Fruit fly (Drosophila melanogaster) whole organism, wandering third instar larva: ENCODE measurements around the gene CG14212.

Experiments
- Abd-B ChIP-seq: fragments of >200 bp; optimal IDR thresholded peaks from 2 replicates; lab custom pipeline; 2017; ENCODE audit warnings: missing biosample characterization, missing genetic modification characterization
- CG32264 ChIP-seq: fragments of 200-800 bp; sonication (Bioruptor generic); optimal IDR thresholded peaks from 2 replicates; lab custom pipeline; 2016; ENCODE audit warnings: missing biosample characterization, missing genetic modification characterization
- CG9705 ChIP-seq: fragments of 200-800 bp; sonication (Bioruptor generic); optimal IDR thresholded peaks from 2 replicates; lab custom pipeline; 2018; ENCODE audit warnings: missing biosample characterization, mild to moderate bottlenecking, missing genetic modification characterization
- CrebA ChIP-seq: fragments of 200-800 bp; sonication (Bioruptor generic); optimal IDR thresholded peaks from 2 replicates; lab custom pipeline; 2016; ENCODE audit warnings: missing biosample characterization, mild to moderate bottlenecking, missing genetic modification characterization, borderline replicate concordance
- Dfd ChIP-seq: fragments of >200 bp; optimal IDR thresholded peaks from 2 replicates; lab custom pipeline; 2017; ENCODE audit warnings: missing biosample characterization, missing genetic modification characterization
- Dif ChIP-seq: fragments of 200-275, 200-300 bp; sonication (Bioruptor generic); optimal IDR thresholded peaks from 2 replicates; lab custom pipeline; 2018; ENCODE audit warnings: missing biosample characterization, missing genetic modification characterization; ENCODE audit not compliant: partially characterized antibody
- HLH106 ChIP-seq: fragments of 200-800 bp; optimal IDR thresholded peaks from 3 replicates; lab custom pipeline; 2019; ENCODE audit warnings: missing biosample characterization, mild to moderate bottlenecking, missing genetic modification characterization, moderate library complexity
- Hnf4 ChIP-seq: fragments of 200-800 bp; sonication (Bioruptor generic); optimal IDR thresholded peaks from 2 replicates; lab custom pipeline; 2016; ENCODE audit warnings: missing biosample characterization, mild to moderate bottlenecking, missing genetic modification characterization
- Hr78 ChIP-seq: fragments of >200 bp; optimal IDR thresholded peaks from 2 replicates; lab custom pipeline; 2017; ENCODE audit warnings: missing biosample characterization, missing genetic modification characterization
- Hr83 ChIP-seq: fragments of 200-300 bp; sonication (Bioruptor generic); optimal IDR thresholded peaks from 2 replicates; lab custom pipeline; 2016; ENCODE audit warnings: missing biosample characterization, mild to moderate bottlenecking, missing genetic modification characterization, moderate library complexity; ENCODE audit not compliant: poor library complexity, severe bottlenecking
- Jra ChIP-seq: sonication (Bioruptor generic); optimal IDR thresholded peaks from 2 replicates; lab custom pipeline; 2016; ENCODE audit warnings: missing biosample characterization, missing genetic modification characterization
- Myc ChIP-seq: fragments of >200 bp; optimal IDR thresholded peaks from 2 replicates; lab custom pipeline; 2017
- N ChIP-seq: fragments of >200 bp; optimal IDR thresholded peaks from 2 replicates; lab custom pipeline; 2018; ENCODE audit warnings: missing biosample characterization, missing external identifiers, missing genetic modification characterization
- Rel ChIP-seq, 2 experiments: fragments of 200-800 bp; sonication (Bioruptor generic) in 1 of 2; optimal IDR thresholded peaks; 2 replicates in 1 of 2; 3 replicates in 1 of 2; lab custom pipeline; 2016 to 2019; ENCODE audit warnings: mild to moderate bottlenecking in 2 of 2, missing biosample characterization in 2 of 2, missing genetic modification characterization in 2 of 2, moderate library complexity in 1 of 2
- Sp1 ChIP-seq: fragments of 200-800 bp; sonication (Bioruptor generic); optimal IDR thresholded peaks from 3 replicates; lab custom pipeline; 2019; ENCODE audit warnings: missing biosample characterization, mild to moderate bottlenecking, missing genetic modification characterization, moderate library complexity
- Vsx2 ChIP-seq: fragments of 200-300, 225-300 bp; sonication (Bioruptor generic); optimal IDR thresholded peaks from 2 replicates; lab custom pipeline; 2018; ENCODE audit warnings: missing biosample characterization, missing genetic modification characterization; ENCODE audit not compliant: partially characterized antibody
- br ChIP-seq: fragments of 200-800 bp; sonication (Bioruptor generic); optimal IDR thresholded peaks from 2 replicates; lab custom pipeline; 2016; ENCODE audit warnings: missing biosample characterization, missing genetic modification characterization
- brk ChIP-seq: fragments of 200-800 bp; sonication (Bioruptor generic); optimal IDR thresholded peaks from 2 replicates; lab custom pipeline; 2016; ENCODE audit warnings: missing biosample characterization, mild to moderate bottlenecking, missing genetic modification characterization
- dl ChIP-seq, 2 experiments: fragments of 175-275, 200-275 bp in 1 of 2; fragments of 200-275 bp in 1 of 2; sonication (Bioruptor generic); optimal IDR thresholded peaks; lab custom pipeline; 2018; ENCODE audit warnings: mild to moderate bottlenecking in 2 of 2, missing biosample characterization in 2 of 2, missing genetic modification characterization in 2 of 2, moderate library complexity in 2 of 2; ENCODE audit not compliant: partially characterized antibody in 2 of 2, insufficient read depth in 1 of 2
- dmrt93B ChIP-seq: fragments of 200-800 bp; sonication (Bioruptor generic); optimal IDR thresholded peaks from 2 replicates; lab custom pipeline; 2018; ENCODE audit warnings: missing biosample characterization, mild to moderate bottlenecking, missing genetic modification characterization
- dsf ChIP-seq: sonication (Bioruptor generic); optimal IDR thresholded peaks from 2 replicates; lab custom pipeline; 2016; ENCODE audit warnings: missing biosample characterization, missing genetic modification characterization, borderline replicate concordance
- ey ChIP-seq: fragments of 200-800 bp; sonication (Bioruptor generic); optimal IDR thresholded peaks from 2 replicates; lab custom pipeline; 2016; ENCODE audit warnings: missing biosample characterization, missing genetic modification characterization
- foxo ChIP-seq, 2 experiments: fragments of 200-800 bp; sonication (Bioruptor generic); optimal IDR thresholded peaks; 2 replicates in 1 of 2; 3 replicates in 1 of 2; lab custom pipeline; 2016 to 2017; ENCODE audit warnings: missing biosample characterization in 2 of 2, missing genetic modification characterization in 2 of 2
- fru ChIP-seq: fragments of 200-800 bp; sonication (Bioruptor generic); optimal IDR thresholded peaks from 3 replicates; lab custom pipeline; 2016; ENCODE audit warnings: missing biosample characterization, mild to moderate bottlenecking, missing genetic modification characterization
- h ChIP-seq: fragments of 200-800 bp; sonication (Bioruptor generic); optimal IDR thresholded peaks from 3 replicates; lab custom pipeline; 2016; ENCODE audit warnings: missing biosample characterization, mild to moderate bottlenecking, missing genetic modification characterization
- jim ChIP-seq: fragments of 175-275, 200-325 bp; sonication (Bioruptor generic); optimal IDR thresholded peaks from 2 replicates; lab custom pipeline; 2016; ENCODE audit warnings: missing biosample characterization, mild to moderate bottlenecking, missing genetic modification characterization
- lola ChIP-seq: fragments of >200 bp; optimal IDR thresholded peaks from 2 replicates; lab custom pipeline; 2017; ENCODE audit warnings: missing biosample characterization, missing genetic modification characterization
- pan ChIP-seq: fragments of >200 bp; optimal IDR thresholded peaks from 2 replicates; lab custom pipeline; 2017
- psq ChIP-seq: fragments of 200-800 bp; sonication (Bioruptor generic); optimal IDR thresholded peaks from 3 replicates; lab custom pipeline; 2017; ENCODE audit warnings: missing biosample characterization, mild to moderate bottlenecking, missing genetic modification characterization, moderate library complexity
- sage ChIP-seq: fragments of 200-800 bp; sonication (Bioruptor generic); optimal IDR thresholded peaks from 2 replicates; lab custom pipeline; 2016; ENCODE audit warnings: missing biosample characterization, mild to moderate bottlenecking, missing genetic modification characterization
- sv ChIP-seq: fragments of 200-800 bp; sonication (Bioruptor generic); optimal IDR thresholded peaks from 3 replicates; lab custom pipeline; 2016; ENCODE audit warnings: missing biosample characterization, missing genetic modification characterization
- tai ChIP-seq: sonication (Bioruptor generic); optimal IDR thresholded peaks from 2 replicates; lab custom pipeline; 2016; ENCODE audit warnings: missing biosample characterization, missing genetic modification characterization
- usp ChIP-seq: fragments of >200 bp; optimal IDR thresholded peaks from 2 replicates; lab custom pipeline; 2017; ENCODE audit warnings: missing biosample characterization, missing genetic modification characterization
- woc ChIP-seq: sonication (Bioruptor generic); optimal IDR thresholded peaks from 2 replicates; lab custom pipeline; 2016; ENCODE audit warnings: missing biosample characterization, mild to moderate bottlenecking, missing genetic modification characterization

The CG14212 gene

dm6 chrX:19597684-19598363, 27.7 kb upstream of the CG14212 start, which contains the start of gene RpS10b (continued):
- TF ChIP-seq psq (GFP tag; lab: Kevin White, UChicago) (peak; percentile 66), Hr78 (GFP tag; lab: Kevin White, UChicago) (no peak), br (GFP tag; lab: Kevin White, UChicago) (peak; percentile 86), jim (GFP tag; lab: Kevin White, UChicago) (no peak), Jra (GFP tag; lab: Kevin White, UChicago) (peak; percentile 63), woc (GFP tag; lab: Kevin White, UChicago) (peak; percentile 61), CG9705 (GFP tag; lab: Kevin White, UChicago) (peak; percentile 92), foxo (GFP tag; optimal IDR thresholded peaks at IDR 0.05; lab: Kevin White, UChicago) (peak in 1 of 2 experiments; percentile 49), CrebA (GFP tag; lab: Kevin White, UChicago) (no peak)

DNA sequence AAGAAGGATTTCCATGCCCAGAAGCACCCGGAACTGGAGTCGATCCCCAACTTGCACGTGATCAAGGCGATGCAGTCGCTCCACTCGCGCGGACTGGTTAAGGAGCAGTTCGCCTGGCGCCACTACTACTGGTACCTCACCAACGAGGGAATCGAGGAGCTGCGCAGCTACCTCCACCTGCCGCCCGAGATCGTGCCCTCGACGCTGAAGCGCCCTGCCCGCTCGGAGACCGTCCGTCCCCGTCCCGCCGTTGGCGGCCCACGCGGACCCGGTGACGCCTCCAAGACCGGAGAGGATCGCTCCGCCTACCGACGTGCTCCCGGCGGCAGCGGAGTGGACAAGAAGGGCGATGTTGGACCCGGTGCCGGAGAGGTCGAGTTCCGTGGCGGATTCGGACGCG, 27.0 kb upstream of the CG14212 start:
- TF ChIP-seq Hnf4 (GFP tag; lab: Kevin White, UChicago) (no peak), brk (GFP tag; lab: Kevin White, UChicago) (no peak), Dfd (GFP tag; lab: Kevin White, UChicago) (peak; percentile 87), fru (GFP tag; lab: Kevin White, UChicago) (no peak)

DNA sequence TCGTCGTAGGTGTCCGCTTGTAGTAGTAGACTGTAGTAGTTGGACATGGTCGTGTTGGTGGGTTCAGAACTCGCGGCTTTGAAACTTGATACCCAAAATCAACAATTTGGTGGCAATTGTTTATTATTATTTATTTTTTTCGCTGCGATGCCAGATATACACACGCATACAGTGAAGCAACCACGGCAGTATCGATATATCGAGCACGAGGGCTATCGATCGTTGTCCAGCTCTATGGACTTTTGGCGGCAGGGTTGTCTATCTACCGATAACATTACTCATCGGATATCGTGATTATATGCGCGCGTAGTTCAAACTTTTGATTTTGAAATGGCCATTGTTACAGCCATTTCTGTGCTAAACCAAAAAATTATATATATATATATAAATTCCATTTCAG, 23.9 kb upstream of the CG14212 start, which contains the start of gene CG14220:
Gene CG14220, minus strand, starts transcription at position 208 of the 400 bp plus-strand sequence.
- TF ChIP-seq Hnf4 (GFP tag; lab: Kevin White, UChicago) = peak; percentile 22
- TF ChIP-seq jim (GFP tag; lab: Kevin White, UChicago) = no peak
- no peak for TF ChIP-seq lola (GFP tag; lab: Kevin White, UChicago)
- no peak for TF ChIP-seq Myc (lab: Kevin White, UChicago)
- TF ChIP-seq HLH106 = peak; percentile 6
- TF ChIP-seq Jra (GFP tag; lab: Kevin White, UChicago) = no peak
- no peak for TF ChIP-seq tai (GFP tag; lab: Kevin White, UChicago)
- no peak for TF ChIP-seq usp (GFP tag; lab: Kevin White, UChicago)
- no peak for TF ChIP-seq Rel (GFP tag; optimal IDR thresholded peaks at IDR 0.05; lab: Kevin White, UChicago)
- TF ChIP-seq Rel (tag; optimal IDR thresholded peaks at IDR 0.05; lab: Kevin White, UChicago) = peak; percentile 46
- peak; percentile 8 for TF ChIP-seq Dif (GFP tag; lab: Kevin White, UChicago)
- TF ChIP-seq CG32264 (GFP tag; lab: Kevin White, UChicago) = no peak
- TF ChIP-seq sv (GFP tag; lab: Kevin White, UChicago) = no peak
- TF ChIP-seq woc (GFP tag; lab: Kevin White, UChicago) = no peak
- TF ChIP-seq Dfd (GFP tag; lab: Kevin White, UChicago) = no peak
- peak; percentile 67 for TF ChIP-seq Hr83 (GFP tag; lab: Kevin White, UChicago)
- peak; percentile 15 for TF ChIP-seq Sp1 (GFP tag; lab: Kevin White, UChicago)
- TF ChIP-seq h (GFP tag; lab: Kevin White, UChicago) = peak; percentile 22

DNA sequence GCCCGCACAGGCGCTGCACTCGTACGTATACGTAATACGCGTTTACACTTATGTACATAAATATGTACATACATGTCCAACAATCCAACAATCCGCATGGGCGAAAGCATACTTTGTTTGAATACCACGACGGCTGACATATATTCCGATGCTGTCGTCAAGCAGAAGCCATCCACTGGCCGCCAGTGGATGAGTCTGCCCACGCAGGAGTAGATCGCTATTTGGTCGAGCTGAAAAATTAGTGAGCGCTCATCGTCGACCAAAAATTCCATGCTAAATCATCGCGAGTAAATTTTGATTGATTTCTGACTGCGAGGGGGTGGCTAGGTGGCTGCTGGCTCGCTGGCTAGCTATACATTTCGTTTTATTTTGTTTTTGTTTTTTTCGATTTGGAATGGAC, 23.0 kb upstream of the CG14212 start:
- TF ChIP-seq brk (GFP tag; lab: Kevin White, UChicago) = no peak
- TF ChIP-seq pan (lab: Kevin White, UChicago) = no peak
- no peak for TF ChIP-seq HLH106
- TF ChIP-seq dsf (GFP tag; lab: Kevin White, UChicago) = no peak
- no peak for TF ChIP-seq CG9705 (GFP tag; lab: Kevin White, UChicago)
- TF ChIP-seq Hr78 (GFP tag; lab: Kevin White, UChicago) = no peak
- TF ChIP-seq Myc (lab: Kevin White, UChicago) = no peak

DNA sequence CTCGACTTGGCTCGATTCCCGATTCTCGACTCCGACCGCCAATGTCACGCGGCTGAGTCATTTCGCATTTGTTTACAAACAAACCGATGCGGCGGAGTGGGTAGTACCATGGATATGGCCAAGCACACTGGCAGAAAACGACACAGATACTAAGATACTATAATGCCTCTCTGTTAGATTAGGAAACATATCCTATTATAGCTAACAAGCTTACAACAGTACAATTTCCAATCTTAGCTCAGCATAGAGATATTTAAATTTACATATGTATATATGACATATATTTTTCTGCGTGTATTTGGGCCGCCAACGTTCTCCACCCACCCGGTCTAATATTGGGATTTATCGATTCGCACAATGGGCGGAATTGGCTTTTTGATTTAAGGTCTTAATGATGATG, 21.6 kb upstream of the CG14212 start:
- no peak for TF ChIP-seq woc (GFP tag; lab: Kevin White, UChicago)
- peak; percentile 69 for TF ChIP-seq sv (GFP tag; lab: Kevin White, UChicago)
- no peak for TF ChIP-seq Vsx2 (GFP tag; lab: Kevin White, UChicago)
- no peak for TF ChIP-seq Jra (GFP tag; lab: Kevin White, UChicago)
- TF ChIP-seq fru (GFP tag; lab: Kevin White, UChicago) = peak; percentile 69
- TF ChIP-seq tai (GFP tag; lab: Kevin White, UChicago) = no peak
- TF ChIP-seq jim (GFP tag; lab: Kevin White, UChicago) = no peak
- TF ChIP-seq br (GFP tag; lab: Kevin White, UChicago) = peak; percentile 46
- no peak for TF ChIP-seq pan (lab: Kevin White, UChicago)
- TF ChIP-seq dl (GFP tag; optimal IDR thresholded peaks at IDR 0.05; lab: Kevin White, UChicago; ENCODE audit: insufficient read depth in 1 of 2, partially characterized antibody in 2 of 2) = no peak
- TF ChIP-seq CrebA (GFP tag; lab: Kevin White, UChicago) = no peak
- TF ChIP-seq Dfd (GFP tag; lab: Kevin White, UChicago) = no peak
- no peak for TF ChIP-seq Hr78 (GFP tag; lab: Kevin White, UChicago)
- peak; percentile 48 for TF ChIP-seq ey (GFP tag; lab: Kevin White, UChicago)
- peak; percentile 71 for TF ChIP-seq HLH106
- no peak for TF ChIP-seq Dif (GFP tag; lab: Kevin White, UChicago)
- peak; percentile 76 for TF ChIP-seq h (GFP tag; lab: Kevin White, UChicago)
- peak; percentile 49 for TF ChIP-seq dmrt93B (GFP tag; lab: Kevin White, UChicago)
- peak; percentile 13 for TF ChIP-seq Rel (GFP tag; optimal IDR thresholded peaks at IDR 0.05; lab: Kevin White, UChicago)
- no peak for TF ChIP-seq Rel (tag; optimal IDR thresholded peaks at IDR 0.05; lab: Kevin White, UChicago)
- TF ChIP-seq sage (GFP tag; lab: Kevin White, UChicago) = peak; percentile 62
- TF ChIP-seq usp (GFP tag; lab: Kevin White, UChicago) = no peak
- TF ChIP-seq foxo (GFP tag; optimal IDR thresholded peaks at IDR 0.05; lab: Kevin White, UChicago) = peak in 1 of 2 experiments; percentile 83
- no peak for TF ChIP-seq dsf (GFP tag; lab: Kevin White, UChicago)
- TF ChIP-seq CG32264 (GFP tag; lab: Kevin White, UChicago) = no peak
- TF ChIP-seq CG9705 (GFP tag; lab: Kevin White, UChicago) = no peak
- TF ChIP-seq Sp1 (GFP tag; lab: Kevin White, UChicago) = peak; percentile 30
- TF ChIP-seq Abd-B (GFP tag; lab: Kevin White, UChicago) = no peak
- no peak for TF ChIP-seq N
